Fruit fly (Drosophila melanogaster) whole organism, embryonic: ENCODE results near the gene Atac2.
A peak's percentile ranks its signal among the peaks of the same experiment; 100 is the strongest.

Source experiments
- Ada2b ChIP-seq: fragments of 200-800 bp; sonication (Bioruptor generic); IDR thresholded peaks from 2 replicates; pipeline ENCODE4 v1.3.6; 2022; ENCODE audit warnings: missing biosample characterization, missing genetic modification characterization
- Atf6 ChIP-seq: fragments of 200-800 bp; sonication (Bioruptor generic); IDR thresholded peaks from 2 replicates; pipeline ENCODE4 v1.3.6; 2022; ENCODE audit warnings: missing biosample characterization, missing genetic modification characterization
- CG10366 ChIP-seq: fragments of 200-800 bp; sonication (Bioruptor generic); IDR thresholded peaks from 2 replicates; pipeline ENCODE4 v1.3.6; 2022; ENCODE audit warnings: missing biosample characterization, missing genetic modification characterization
- CG10462 ChIP-seq: fragments of 200-800 bp; sonication (Bioruptor generic); optimal IDR thresholded peaks from 2 replicates; lab custom pipeline; 2016; ENCODE audit warnings: missing biosample characterization, missing genetic modification characterization
- CG11695 ChIP-seq: fragments of 200-800 bp; sonication (Bioruptor generic); IDR thresholded peaks from 3 replicates; pipeline ENCODE4 v1.3.6; 2022; ENCODE audit warnings: missing biosample characterization, missing genetic modification characterization
- CG14860 ChIP-seq: fragments of 200-800 bp; sonication (Bioruptor generic); IDR thresholded peaks from 3 replicates; pipeline ENCODE4 v1.3.6; 2022; ENCODE audit warnings: missing biosample characterization, missing genetic modification characterization; ENCODE audit not compliant: partially characterized antibody
- CG1529 ChIP-seq: fragments of 200-800 bp; sonication (Bioruptor generic); optimal IDR thresholded peaks from 3 replicates; lab custom pipeline; 2018; ENCODE audit warnings: missing biosample characterization, missing genetic modification characterization
- CG17359 ChIP-seq: fragments of 200-800 bp; sonication (Bioruptor generic); optimal IDR thresholded peaks from 3 replicates; lab custom pipeline; 2018; ENCODE audit warnings: missing biosample characterization, mild to moderate bottlenecking, missing genetic modification characterization, moderate library complexity
- CG17802 ChIP-seq: fragments of 200-800 bp; sonication (Bioruptor generic); optimal IDR thresholded peaks from 2 replicates; lab custom pipeline; 2018; ENCODE audit warnings: missing biosample characterization, mild to moderate bottlenecking, missing genetic modification characterization, moderate library complexity
- CG18476 ChIP-seq: fragments of 200-800 bp; sonication (Bioruptor generic); optimal IDR thresholded peaks from 2 replicates; lab custom pipeline; 2016; ENCODE audit warnings: missing biosample characterization, mild to moderate bottlenecking, missing genetic modification characterization
- CG2116 ChIP-seq: fragments of 200-800 bp; sonication (Bioruptor generic); optimal IDR thresholded peaks from 3 replicates; lab custom pipeline; 2018; ENCODE audit warnings: missing biosample characterization, mild to moderate bottlenecking, missing genetic modification characterization
- CG2129 ChIP-seq: fragments of 200-800 bp; sonication (Bioruptor generic); IDR thresholded peaks from 2 replicates; pipeline ENCODE4 v1.3.6; 2022; ENCODE audit warnings: missing biosample characterization, missing genetic modification characterization; ENCODE audit not compliant: partially characterized antibody
- CG2199 ChIP-seq: fragments of 200-800 bp; sonication (Bioruptor generic); IDR thresholded peaks from 3 replicates; pipeline ENCODE4 v1.3.6; 2022; ENCODE audit warnings: missing biosample characterization, missing genetic modification characterization
- CG31224 ChIP-seq: fragments of 200-800 bp; sonication (Bioruptor generic); IDR thresholded peaks from 2 replicates; pipeline ENCODE4 v1.3.6; 2022; ENCODE audit warnings: missing biosample characterization, missing genetic modification characterization
- CG34376 ChIP-seq: fragments of 200-800 bp; sonication (Bioruptor generic); optimal IDR thresholded peaks from 2 replicates; lab custom pipeline; 2018; ENCODE audit warnings: missing biosample characterization, mild to moderate bottlenecking, missing genetic modification characterization
- CG4707 ChIP-seq: fragments of 200-800 bp; sonication (Bioruptor generic); optimal IDR thresholded peaks from 2 replicates; lab custom pipeline; 2018; ENCODE audit warnings: missing biosample characterization, mild to moderate bottlenecking, missing genetic modification characterization, moderate library complexity
- CG6654 ChIP-seq: fragments of 200-800 bp; sonication (Bioruptor generic); optimal IDR thresholded peaks from 2 replicates; lab custom pipeline; 2017; ENCODE audit warnings: missing biosample characterization, mild to moderate bottlenecking, missing genetic modification characterization
- CG8290 ChIP-seq, 3 experiments: fragments of 200-800 bp; sonication (Bioruptor generic); optimal IDR thresholded peaks; 2 replicates each; lab custom pipeline; 2016 to 2019; ENCODE audit warnings: missing biosample characterization in 3 of 3, missing genetic modification characterization in 3 of 3, mild to moderate bottlenecking in 2 of 3, moderate library complexity in 1 of 3
- CG8944 ChIP-seq: fragments of 200-800 bp; sonication (Bioruptor generic); optimal IDR thresholded peaks from 3 replicates; lab custom pipeline; 2016; ENCODE audit warnings: missing biosample characterization, missing genetic modification characterization
- CG9932 ChIP-seq: fragments of 200-800 bp; sonication (Bioruptor generic); IDR thresholded peaks from 2 replicates; pipeline ENCODE4 v1.3.6; 2022; ENCODE audit warnings: missing biosample characterization, missing genetic modification characterization
- Dfd ChIP-seq, 2 experiments: fragments of >200 bp; optimal IDR thresholded peaks; 2 replicates each; lab custom pipeline; 2017; ENCODE audit warnings: missing biosample characterization in 2 of 2, missing genetic modification characterization in 2 of 2
- Doc2 ChIP-seq: fragments of 200-800 bp; sonication (Bioruptor generic); IDR thresholded peaks from 2 replicates; pipeline ENCODE4 v1.3.6; 2022; ENCODE audit warnings: missing biosample characterization, missing genetic modification characterization
- GATAe ChIP-seq: fragments of 200-800 bp; sonication (Bioruptor generic); conservative IDR thresholded peaks from 2 replicates; pipeline ENCODE4 v1.3.6; 2022; ENCODE audit warnings: missing biosample characterization, missing genetic modification characterization
- Hey ChIP-seq: fragments of 200-800 bp; sonication (Bioruptor generic); optimal IDR thresholded peaks from 3 replicates; lab custom pipeline; 2018; ENCODE audit warnings: missing biosample characterization, mild to moderate bottlenecking, missing genetic modification characterization
- Hr3 ChIP-seq: fragments of 200-800 bp; sonication (Bioruptor generic); optimal IDR thresholded peaks from 3 replicates; lab custom pipeline; 2016; ENCODE audit warnings: missing biosample characterization, missing genetic modification characterization
- MESR4 ChIP-seq: fragments of 200-800 bp; sonication (Bioruptor generic); optimal IDR thresholded peaks from 2 replicates; lab custom pipeline; 2018; ENCODE audit warnings: missing biosample characterization, mild to moderate bottlenecking, missing genetic modification characterization, moderate library complexity
- MTF-1 ChIP-seq: fragments of 200-800 bp; sonication (Bioruptor generic); optimal IDR thresholded peaks from 2 replicates; lab custom pipeline; 2018; ENCODE audit warnings: missing biosample characterization, mild to moderate bottlenecking, missing genetic modification characterization, borderline replicate concordance
- Ravus ChIP-seq: fragments of 200-800 bp; sonication (Bioruptor generic); IDR thresholded peaks from 2 replicates; pipeline ENCODE4 v1.3.6; 2022; ENCODE audit warnings: missing biosample characterization, missing genetic modification characterization
- Usf ChIP-seq: fragments of 200-800 bp; sonication (Bioruptor generic); optimal IDR thresholded peaks from 2 replicates; lab custom pipeline; 2017; ENCODE audit warnings: missing genotype, missing biosample characterization, missing genetic modification characterization
- bcd ChIP-seq: fragments of 200-800 bp; sonication (Bioruptor generic); optimal IDR thresholded peaks from 2 replicates; lab custom pipeline; 2017; ENCODE audit warnings: missing biosample characterization, mild to moderate bottlenecking, missing genetic modification characterization
- corto ChIP-seq: fragments of 200-800 bp; sonication (Bioruptor generic); optimal IDR thresholded peaks from 2 replicates; lab custom pipeline; 2016; ENCODE audit warnings: missing biosample characterization, mild to moderate bottlenecking, missing genetic modification characterization, moderate library complexity
- ems ChIP-seq: fragments of 200-800 bp; sonication (Bioruptor generic); optimal IDR thresholded peaks from 3 replicates; lab custom pipeline; 2016; ENCODE audit warnings: missing biosample characterization, missing genetic modification characterization
- fd3F ChIP-seq: fragments of 200-800 bp; sonication (Bioruptor generic); optimal IDR thresholded peaks from 2 replicates; lab custom pipeline; 2018; ENCODE audit warnings: missing biosample characterization, mild to moderate bottlenecking, missing genetic modification characterization, moderate library complexity
- fru ChIP-seq: fragments of >200 bp; optimal IDR thresholded peaks from 2 replicates; lab custom pipeline; 2017
- gt ChIP-seq: fragments of 200-800 bp; sonication (Bioruptor generic); IDR thresholded peaks from 2 replicates; pipeline ENCODE4 v1.3.6; 2022; ENCODE audit warnings: missing biosample characterization, missing genetic modification characterization
- hth ChIP-seq: fragments of >200 bp; optimal IDR thresholded peaks from 2 replicates; lab custom pipeline; 2017; ENCODE audit warnings: inconsistent platforms
- insv ChIP-seq, 2 experiments: fragments of 200-800 bp; sonication (Bioruptor generic); optimal IDR thresholded peaks; 3 replicates each; lab custom pipeline; 2016 to 2018; ENCODE audit warnings: missing biosample characterization in 2 of 2, missing genetic modification characterization in 2 of 2
- inv ChIP-seq: fragments of 200-800 bp; sonication (Bioruptor generic); IDR thresholded peaks from 2 replicates; pipeline ENCODE4 v1.3.6; 2022; ENCODE audit warnings: missing biosample characterization, missing genetic modification characterization; ENCODE audit not compliant: partially characterized antibody
- kay ChIP-seq: fragments of 200-800 bp; sonication (Bioruptor generic); optimal IDR thresholded peaks from 2 replicates; lab custom pipeline; 2016; ENCODE audit warnings: missing biosample characterization, missing genetic modification characterization
- lov ChIP-seq, 2 experiments: fragments of 200-800 bp in 1 of 2; fragments of >200 bp in 1 of 2; sonication (Bioruptor generic) in 1 of 2; IDR thresholded peaks in 1 of 2; optimal IDR thresholded peaks in 1 of 2; 2 replicates in 1 of 2; 3 replicates in 1 of 2; pipeline versions ENCODE4 v1.3.6 to Lab custom; 2017 to 2022; ENCODE audit warnings: missing biosample characterization in 1 of 2, missing genetic modification characterization in 1 of 2
- odd ChIP-seq: fragments of 200-800 bp; sonication (Bioruptor generic); optimal IDR thresholded peaks from 2 replicates; lab custom pipeline; 2017; ENCODE audit warnings: missing biosample characterization, mild to moderate bottlenecking, missing genetic modification characterization
- prd ChIP-seq, 3 experiments: fragments of >200 bp in 2 of 3; fragments of 200-800 bp in 1 of 3; sonication (Bioruptor generic) in 1 of 3; optimal IDR thresholded peaks in 2 of 3; IDR thresholded peaks in 1 of 3; 2 replicates in 2 of 3; 3 replicates in 1 of 3; pipeline versions ENCODE4 v1.3.6 to Lab custom; 2017 to 2022; ENCODE audit warnings: missing biosample characterization in 1 of 3, missing genetic modification characterization in 1 of 3
- scrt ChIP-seq: fragments of 200-800 bp; sonication (Bioruptor generic); optimal IDR thresholded peaks from 2 replicates; lab custom pipeline; 2018; ENCODE audit warnings: missing biosample characterization, mild to moderate bottlenecking, missing genetic modification characterization, moderate library complexity
- sima ChIP-seq: fragments of 200-800 bp; sonication (Bioruptor generic); optimal IDR thresholded peaks from 2 replicates; lab custom pipeline; 2016; ENCODE audit warnings: missing biosample characterization, missing genetic modification characterization
- sqz ChIP-seq: fragments of 200-800 bp; sonication (Bioruptor generic); optimal IDR thresholded peaks from 3 replicates; lab custom pipeline; 2018; ENCODE audit warnings: missing biosample characterization, mild to moderate bottlenecking, missing genetic modification characterization
- trem ChIP-seq: fragments of 200-800 bp; optimal IDR thresholded peaks from 3 replicates; lab custom pipeline; 2019; ENCODE audit warnings: missing biosample characterization, mild to moderate bottlenecking, missing genetic modification characterization, moderate library complexity
- twi ChIP-seq: fragments of 200-800 bp; optimal IDR thresholded peaks from 2 replicates; lab custom pipeline; 2019; ENCODE audit warnings: missing biosample characterization, mild to moderate bottlenecking, missing genetic modification characterization, moderate library complexity
- unc-4 ChIP-seq: fragments of 200-800 bp; sonication (Bioruptor generic); IDR thresholded peaks from 2 replicates; pipeline ENCODE4 v1.3.6; 2022; ENCODE audit warnings: missing biosample characterization, missing genetic modification characterization; ENCODE audit not compliant: partially characterized antibody
- vfl ChIP-seq: fragments of 200-800 bp; sonication (Bioruptor generic); optimal IDR thresholded peaks from 2 replicates; lab custom pipeline; 2016; ENCODE audit warnings: missing biosample characterization, missing genetic modification characterization

Gene Atac2

DNA sequence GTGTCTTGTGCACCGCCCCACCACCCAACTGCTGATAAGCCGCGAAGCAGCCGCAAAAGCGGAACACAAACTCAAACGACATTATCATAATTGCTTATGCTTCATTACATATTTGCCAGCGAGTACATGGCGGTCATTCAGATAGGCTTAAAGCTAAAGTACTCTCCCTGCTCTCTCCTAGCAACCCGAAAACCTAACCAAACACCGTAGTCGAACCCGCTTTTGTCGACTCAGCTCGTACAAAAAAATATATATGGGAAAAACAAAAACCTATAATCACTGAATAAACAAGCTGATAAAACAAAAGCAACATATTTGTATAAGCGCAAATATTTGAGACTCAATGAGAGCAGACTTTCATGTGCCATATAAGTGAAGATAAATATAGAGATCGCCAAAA is 14.9 kb upstream of the Atac2 start (continued):
- TF ChIP-seq fd3F (GFP tag; lab: Kevin White, UChicago), result peak; percentile 81
- TF ChIP-seq CG1529, result peak; percentile 81
- TF ChIP-seq Dfd (GFP tag; optimal IDR thresholded peaks at IDR 0.05; lab: Kevin White, UChicago), result no peak
- TF ChIP-seq odd (GFP tag; lab: Kevin White, UChicago), result peak; percentile 93
- no peak for TF ChIP-seq unc-4 (GFP tag; lab: Robert Waterston, UW)
- peak; percentile 84 for TF ChIP-seq CG4707 (GFP tag; lab: Kevin White, UChicago)
- peak; percentile 22 for TF ChIP-seq CG6654 (GFP tag; lab: Kevin White, UChicago)
- peak; percentile 81 for TF ChIP-seq bcd (GFP tag; lab: Kevin White, UChicago)
- TF ChIP-seq sqz (GFP tag; lab: Kevin White, UChicago), result peak; percentile 27
- no peak for TF ChIP-seq inv (GFP tag; lab: Robert Waterston, UW)
- TF ChIP-seq CG2199, result no peak; the same call in 2 of the 3 replicates
- peak; percentile 55 for TF ChIP-seq CG8290 (GFP tag; optimal IDR thresholded peaks at IDR 0.05; lab: Kevin White, UChicago)
- TF ChIP-seq CG8290 (tag; optimal IDR thresholded peaks at IDR 0.05; lab: Kevin White, UChicago), result peak; percentile 56 to 83
- 0 out of 2 replicates have a peak, but pooled peaks have one; percentile 12 for TF ChIP-seq GATAe (GFP tag; lab: Robert Waterston, UW)
- TF ChIP-seq vfl (GFP tag; lab: Kevin White, UChicago), result peak; percentile 37
- TF ChIP-seq twi, result peak; percentile 42
- TF ChIP-seq Usf (GFP tag; lab: Kevin White, UChicago), result peak; percentile 9
- TF ChIP-seq gt (GFP tag; lab: Robert Waterston, UW), result no peak
- peak; percentile 75 for TF ChIP-seq CG18476
- TF ChIP-seq corto, result peak; percentile 47
- peak; percentile 50; the same call in 1 of the 2 replicates for TF ChIP-seq CG31224 (GFP tag; lab: Robert Waterston, UW)
- TF ChIP-seq CG2129, result no peak
- TF ChIP-seq lov (optimal IDR thresholded peaks at IDR 0.05; lab: Kevin White, UChicago), result no peak
- TF ChIP-seq lov (GFP tag; IDR thresholded peaks at IDR 0.05; lab: Robert Waterston, UW), result 0 out of 3 replicates have a peak, but pooled peaks have one; percentile 59
- TF ChIP-seq CG9932 (GFP tag; lab: Robert Waterston, UW), result peak; percentile 18
- TF ChIP-seq hth (lab: Kevin White, UChicago), result no peak
- TF ChIP-seq Doc2, result no peak
- peak; percentile 61 for TF ChIP-seq Hr3 (GFP tag; lab: Kevin White, UChicago)
- peak; percentile 84 for TF ChIP-seq CG8944
- peak; percentile 12; the same call in 1 of the 2 replicates for TF ChIP-seq Ada2b (GFP tag; lab: Robert Waterston, UW)
- peak; percentile 50 for TF ChIP-seq ems (GFP tag; lab: Kevin White, UChicago)
- no peak for TF ChIP-seq fru (lab: Kevin White, UChicago)
- TF ChIP-seq prd (optimal IDR thresholded peaks at IDR 0.05; lab: Kevin White, UChicago), result no peak
- peak; percentile 47; the same call in 2 of the 3 replicates for TF ChIP-seq prd (GFP tag; IDR thresholded peaks at IDR 0.05; lab: Robert Waterston, UW)
- TF ChIP-seq CG2116, result peak; percentile 67
- peak; percentile 76; the same call in 2 of the 3 replicates for TF ChIP-seq CG11695 (GFP tag; lab: Robert Waterston, UW)
- TF ChIP-seq kay (GFP tag; lab: Kevin White, UChicago), result peak; percentile 79
- peak; percentile 79 for TF ChIP-seq Hey
- TF ChIP-seq trem (tag; lab: Kevin White, UChicago), result peak; percentile 15
- peak; percentile 86 for TF ChIP-seq CG34376
- TF ChIP-seq CG17802, result no peak
- TF ChIP-seq CG10366 (GFP tag; lab: Robert Waterston, UW), result peak; percentile 39; the same call in 1 of the 2 replicates
- TF ChIP-seq scrt (GFP tag; lab: Kevin White, UChicago), result peak; percentile 78
- TF ChIP-seq insv (GFP tag; optimal IDR thresholded peaks at IDR 0.05; lab: Kevin White, UChicago), result peak in 1 of 2 experiments; percentile 39
- TF ChIP-seq CG17359 (tag; lab: Kevin White, UChicago), result peak; percentile 85
- no peak for TF ChIP-seq CG14860 (GFP tag; lab: Robert Waterston, UW)
- TF ChIP-seq CG10462, result peak; percentile 78
- peak; percentile 9 for TF ChIP-seq MESR4 (GFP tag; lab: Kevin White, UChicago)
- no peak for TF ChIP-seq Ravus (GFP tag; lab: Robert Waterston, UW)
- peak; percentile 88 for TF ChIP-seq Atf6 (GFP tag; lab: Robert Waterston, UW)
- peak; percentile 74 for TF ChIP-seq MTF-1 (GFP tag; lab: Kevin White, UChicago)
- peak; percentile 54 for TF ChIP-seq sima
